Worm (Caenorhabditis elegans) whole organism, midembryonic: ENCODE measurements around the gene srbc-12.

Experiments used
- T22C8.4 ChIP-seq: fragments of 200-800 bp; sonication (Bioruptor generic); IDR thresholded peaks from 2 replicates; pipeline ENCODE4 v1.3.6; 2022; ENCODE audit warnings: missing genetic modification characterization, missing compliant biosample characterization
- cog-1 ChIP-seq: sonication (generic microtip); optimal IDR thresholded peaks from 2 replicates; lab custom pipeline; 2016; ENCODE audit warnings: missing genetic modification characterization, missing compliant biosample characterization
- flt-1 ChIP-seq: fragments of 200-800 bp; sonication (Bioruptor generic); IDR thresholded peaks from 2 replicates; pipeline ENCODE4 v1.3.6; 2022; ENCODE audit warnings: missing genetic modification characterization, missing compliant biosample characterization
- klf-2 ChIP-seq: fragments of 200-800 bp; sonication (Bioruptor generic); conservative IDR thresholded peaks from 2 replicates; pipeline ENCODE4 v1.3.6; 2022; ENCODE audit warnings: missing genetic modification reagents, missing genetic modification characterization, missing compliant biosample characterization
- med-1 ChIP-seq: sonication (generic microtip); optimal IDR thresholded peaks from 2 replicates; lab custom pipeline; 2017; ENCODE audit warnings: missing genetic modification characterization, mild to moderate bottlenecking, missing compliant biosample characterization, antibody characterized with exemption, missing genetic modification reagents; ENCODE audit not compliant: insufficient read depth
- ztf-23 ChIP-seq: fragments of 200-800 bp; sonication (Bioruptor generic); IDR thresholded peaks from 2 replicates; pipeline ENCODE4 v1.3.6; 2022; ENCODE audit warnings: missing genetic modification reagents, missing genetic modification characterization, missing compliant biosample characterization
- ztf-29 ChIP-seq: fragments of 200-800 bp; sonication (Bioruptor generic); IDR thresholded peaks from 2 replicates; pipeline ENCODE4 v1.3.6; 2022; ENCODE audit warnings: missing genetic modification reagents, missing genetic modification characterization, missing compliant biosample characterization

DNA sequence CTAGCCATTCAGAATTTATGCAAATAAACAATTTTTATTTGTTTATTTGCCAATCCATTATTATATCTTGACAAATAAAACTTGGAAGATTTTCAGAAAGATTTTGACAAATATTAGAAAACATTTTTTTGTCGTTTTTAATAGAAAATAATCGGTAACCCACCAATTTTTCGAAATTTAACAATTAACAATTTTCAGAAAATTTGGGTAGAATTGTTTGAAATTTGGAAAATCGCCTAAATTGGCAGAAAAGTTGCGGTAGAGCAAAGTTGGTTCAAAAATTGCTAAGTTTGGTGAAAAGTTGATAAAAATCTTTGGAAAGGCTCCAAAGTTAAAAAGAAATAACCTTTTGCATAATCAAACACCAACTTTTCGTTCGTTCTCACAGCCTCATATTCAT lies 41.4 kb upstream of the srbc-12 start:
- TF ChIP-seq ztf-23 (GFP tag; lab: Robert Waterston, UW) (no peak), T22C8.4 (no peak), med-1 (GFP tag; lab: Kevin White, UChicago) (no peak), cog-1 (tag; lab: Kevin White, UChicago) (no peak), flt-1 (GFP tag; lab: Robert Waterston, UW) (no peak), klf-2 (GFP tag; lab: Robert Waterston, UW) (no peak), ztf-29 (GFP tag; lab: Robert Waterston, UW) (no peak)
